Fruit fly (Drosophila melanogaster) whole organism, embryonic: ENCODE results near the gene CG33941.

ENCODE experiments used
- Aef1 ChIP-seq: fragments of 200-800 bp; sonication (Bioruptor generic); IDR thresholded peaks from 3 replicates; pipeline ENCODE4 v1.3.6; 2022; ENCODE audit warnings: missing biosample characterization, missing genetic modification characterization
- CG10366 ChIP-seq: fragments of 200-800 bp; sonication (Bioruptor generic); IDR thresholded peaks from 2 replicates; pipeline ENCODE4 v1.3.6; 2022; ENCODE audit warnings: missing biosample characterization, missing genetic modification characterization
- CG10654 ChIP-seq: fragments of 200-800 bp; sonication (Bioruptor generic); optimal IDR thresholded peaks from 2 replicates; lab custom pipeline; 2016; ENCODE audit warnings: missing biosample characterization, missing genetic modification characterization
- CG12071 ChIP-seq: fragments of 200-800 bp; sonication (Bioruptor generic); optimal IDR thresholded peaks from 3 replicates; lab custom pipeline; 2018; ENCODE audit warnings: missing biosample characterization, mild to moderate bottlenecking, missing genetic modification characterization
- CG13287 ChIP-seq: fragments of 200-800 bp; sonication (Bioruptor generic); IDR thresholded peaks from 2 replicates; pipeline ENCODE4 v1.3.6; 2022; ENCODE audit warnings: missing biosample characterization, missing genetic modification characterization; ENCODE audit not compliant: partially characterized antibody
- CG13296 ChIP-seq: fragments of 200-800 bp; sonication (Bioruptor generic); optimal IDR thresholded peaks from 3 replicates; lab custom pipeline; 2018; ENCODE audit warnings: missing biosample characterization, mild to moderate bottlenecking, missing genetic modification characterization
- CG15601 ChIP-seq: fragments of 200-800 bp; sonication (Bioruptor generic); optimal IDR thresholded peaks from 3 replicates; lab custom pipeline; 2019; ENCODE audit warnings: missing biosample characterization, mild to moderate bottlenecking, missing genetic modification characterization, moderate library complexity
- CG2199 ChIP-seq: fragments of 200-800 bp; sonication (Bioruptor generic); IDR thresholded peaks from 3 replicates; pipeline ENCODE4 v1.3.6; 2022; ENCODE audit warnings: missing biosample characterization, missing genetic modification characterization
- CG30020 ChIP-seq: fragments of 200-800 bp; optimal IDR thresholded peaks from 2 replicates; lab custom pipeline; 2019; ENCODE audit warnings: missing biosample characterization, mild to moderate bottlenecking, missing genetic modification characterization, moderate library complexity
- CG31365 ChIP-seq: fragments of 200-800 bp; sonication (Bioruptor generic); optimal IDR thresholded peaks from 2 replicates; lab custom pipeline; 2018; ENCODE audit warnings: missing biosample characterization, mild to moderate bottlenecking, missing genetic modification characterization
- CG33213 ChIP-seq: fragments of 200-800 bp; sonication (Bioruptor generic); optimal IDR thresholded peaks from 3 replicates; lab custom pipeline; 2016; ENCODE audit warnings: missing biosample characterization, missing genetic modification characterization
- CG3838 ChIP-seq: fragments of 200-800 bp; sonication (Bioruptor generic); optimal IDR thresholded peaks from 3 replicates; lab custom pipeline; 2016; ENCODE audit warnings: missing biosample characterization, missing genetic modification characterization
- CG4404 ChIP-seq: fragments of 200-800 bp; sonication (Bioruptor generic); IDR thresholded peaks from 2 replicates; pipeline ENCODE4 v1.3.6; 2022; ENCODE audit warnings: missing biosample characterization, missing genetic modification characterization
- CG6791 ChIP-seq: fragments of 200-800 bp; sonication (Bioruptor generic); IDR thresholded peaks from 3 replicates; pipeline ENCODE4 v1.3.6; 2022; ENCODE audit warnings: missing biosample characterization, missing genetic modification characterization; ENCODE audit not compliant: partially characterized antibody
- CG7372 ChIP-seq: fragments of 200-800 bp; sonication (Bioruptor generic); IDR thresholded peaks from 2 replicates; pipeline ENCODE4 v1.3.6; 2022; ENCODE audit warnings: missing biosample characterization, missing genetic modification characterization
- CG7745 ChIP-seq: fragments of 200-800 bp; sonication (Bioruptor generic); optimal IDR thresholded peaks from 2 replicates; lab custom pipeline; 2018; ENCODE audit warnings: missing biosample characterization, mild to moderate bottlenecking, missing genetic modification characterization, moderate library complexity
- CG8290 ChIP-seq, 3 experiments: fragments of 200-800 bp; sonication (Bioruptor generic); optimal IDR thresholded peaks; 2 replicates each; lab custom pipeline; 2016 to 2019; ENCODE audit warnings: missing biosample characterization in 3 of 3, missing genetic modification characterization in 3 of 3, mild to moderate bottlenecking in 2 of 3, moderate library complexity in 1 of 3
- Deaf1 ChIP-seq: fragments of 200-800 bp; optimal IDR thresholded peaks from 3 replicates; lab custom pipeline; 2019; ENCODE audit warnings: missing biosample characterization, mild to moderate bottlenecking, missing genetic modification characterization, moderate library complexity
- Dll ChIP-seq: fragments of 200-800 bp; sonication (Bioruptor generic); IDR thresholded peaks from 4 replicates; pipeline ENCODE4 v1.3.6; 2022; ENCODE audit warnings: missing biosample characterization, missing genetic modification characterization; ENCODE audit not compliant: partially characterized antibody
- ERR ChIP-seq: fragments of 200-800 bp; sonication (Bioruptor generic); optimal IDR thresholded peaks from 2 replicates; lab custom pipeline; 2016; ENCODE audit warnings: missing biosample characterization, missing genetic modification characterization
- Elba2 ChIP-seq: fragments of 200-800 bp; sonication (Bioruptor generic); optimal IDR thresholded peaks from 3 replicates; lab custom pipeline; 2016; ENCODE audit warnings: missing biosample characterization, missing genetic modification characterization
- Fer2 ChIP-seq: fragments of 200-800 bp; sonication (Bioruptor generic); optimal IDR thresholded peaks from 2 replicates; lab custom pipeline; 2018; ENCODE audit warnings: missing biosample characterization, mild to moderate bottlenecking, missing genetic modification characterization, moderate library complexity
- Hey ChIP-seq: fragments of 200-800 bp; sonication (Bioruptor generic); optimal IDR thresholded peaks from 3 replicates; lab custom pipeline; 2018; ENCODE audit warnings: missing biosample characterization, mild to moderate bottlenecking, missing genetic modification characterization
- MESR4 ChIP-seq: fragments of 200-800 bp; sonication (Bioruptor generic); optimal IDR thresholded peaks from 2 replicates; lab custom pipeline; 2018; ENCODE audit warnings: missing biosample characterization, mild to moderate bottlenecking, missing genetic modification characterization, moderate library complexity
- Med ChIP-seq: fragments of 200-800 bp; sonication (Bioruptor generic); peaks from one replicate; lab custom pipeline; 2016; ENCODE audit warnings: missing biosample characterization, missing genetic modification characterization, mild to moderate bottlenecking, inconsistent platforms, moderate library complexity
- Neu2 ChIP-seq: fragments of 200-800 bp; sonication (Bioruptor generic); optimal IDR thresholded peaks from 3 replicates; lab custom pipeline; 2016; ENCODE audit warnings: missing biosample characterization, missing genetic modification characterization, borderline replicate concordance
- Scr ChIP-seq: fragments of 200-800 bp; sonication (Bioruptor generic); IDR thresholded peaks from 2 replicates; pipeline ENCODE4 v1.3.6; 2022; ENCODE audit warnings: missing biosample characterization, missing genetic modification characterization; ENCODE audit not compliant: partially characterized antibody
- Sry-δ ChIP-seq: fragments of 200-800 bp; sonication (Bioruptor generic); optimal IDR thresholded peaks from 2 replicates; lab custom pipeline; 2016; ENCODE audit warnings: missing biosample characterization, missing genetic modification characterization
- amos ChIP-seq: fragments of 200-800 bp; sonication (Bioruptor generic); IDR thresholded peaks from 2 replicates; pipeline ENCODE4 v1.3.6; 2022; ENCODE audit warnings: missing biosample characterization, missing genetic modification characterization; ENCODE audit not compliant: partially characterized antibody
- ash1 ChIP-seq: fragments of 200-800 bp; sonication (Bioruptor generic); optimal IDR thresholded peaks from 2 replicates; lab custom pipeline; 2018; ENCODE audit warnings: missing biosample characterization, mild to moderate bottlenecking, missing genetic modification characterization
- bbx ChIP-seq: fragments of 200-800 bp; sonication (Bioruptor generic); IDR thresholded peaks from 2 replicates; pipeline ENCODE4 v1.3.6; 2022; ENCODE audit warnings: missing biosample characterization, missing genetic modification characterization; ENCODE audit not compliant: partially characterized antibody
- crc ChIP-seq: fragments of 200-800 bp; sonication (Bioruptor generic); optimal IDR thresholded peaks from 2 replicates; lab custom pipeline; 2016; ENCODE audit warnings: missing biosample characterization, missing genetic modification characterization
- cwo ChIP-seq: fragments of 200-800 bp; sonication (Bioruptor generic); optimal IDR thresholded peaks from 3 replicates; lab custom pipeline; 2017; ENCODE audit warnings: missing biosample characterization, missing genetic modification characterization, mild to moderate bottlenecking, moderate library complexity, missing genetic modification reagents
- ewg ChIP-seq: fragments of 200-800 bp; sonication (Bioruptor generic); optimal IDR thresholded peaks from 3 replicates; lab custom pipeline; 2017; ENCODE audit warnings: mild to moderate bottlenecking, missing biosample characterization, missing genetic modification reagents, missing genetic modification characterization
- gce ChIP-seq: fragments of 200-800 bp; sonication (Bioruptor generic); IDR thresholded peaks from 3 replicates; pipeline ENCODE4 v1.3.6; 2022; ENCODE audit warnings: missing biosample characterization, missing genetic modification characterization
- grn ChIP-seq: fragments of 200-800 bp; sonication (Bioruptor generic); optimal IDR thresholded peaks from 3 replicates; lab custom pipeline; 2017; ENCODE audit warnings: missing biosample characterization, missing genetic modification characterization
- hbn ChIP-seq: fragments of 200-800 bp; sonication (Bioruptor generic); IDR thresholded peaks from 2 replicates; pipeline ENCODE4 v1.3.6; 2022; ENCODE audit warnings: missing biosample characterization, missing genetic modification characterization; ENCODE audit not compliant: partially characterized antibody
- hth ChIP-seq: fragments of >200 bp; optimal IDR thresholded peaks from 2 replicates; lab custom pipeline; 2017; ENCODE audit warnings: inconsistent platforms
- inv ChIP-seq: fragments of 200-800 bp; sonication (Bioruptor generic); IDR thresholded peaks from 2 replicates; pipeline ENCODE4 v1.3.6; 2022; ENCODE audit warnings: missing biosample characterization, missing genetic modification characterization; ENCODE audit not compliant: partially characterized antibody
- lbe ChIP-seq: fragments of 200-800 bp; sonication (Bioruptor generic); optimal IDR thresholded peaks from 2 replicates; lab custom pipeline; 2016; ENCODE audit warnings: missing biosample characterization, mild to moderate bottlenecking, missing genetic modification characterization
- nerfin-1 ChIP-seq: fragments of 200-800 bp; sonication (Bioruptor generic); optimal IDR thresholded peaks from 3 replicates; lab custom pipeline; 2019; ENCODE audit warnings: missing biosample characterization, mild to moderate bottlenecking, missing genetic modification characterization, moderate library complexity
- p53 ChIP-seq: fragments of 200-800 bp; sonication (Bioruptor generic); optimal IDR thresholded peaks from 2 replicates; lab custom pipeline; 2016; ENCODE audit warnings: missing biosample characterization, missing genetic modification characterization
- row ChIP-seq: fragments of 200-800 bp; sonication (Bioruptor generic); IDR thresholded peaks from 3 replicates; pipeline ENCODE4 v1.3.6; 2022; ENCODE audit warnings: missing biosample characterization, missing genetic modification characterization
- run ChIP-seq: fragments of 200-800 bp; sonication (Bioruptor generic); optimal IDR thresholded peaks from 3 replicates; lab custom pipeline; 2018; ENCODE audit warnings: missing biosample characterization, mild to moderate bottlenecking, missing genetic modification characterization
- sens ChIP-seq: fragments of 200-800 bp; sonication (Bioruptor generic); peaks from one replicate; lab custom pipeline; 2016; ENCODE audit warnings: missing biosample characterization, missing genetic modification characterization
- stwl ChIP-seq: fragments of 200-800 bp; sonication (Bioruptor generic); optimal IDR thresholded peaks from 3 replicates; lab custom pipeline; 2018; ENCODE audit warnings: missing biosample characterization, mild to moderate bottlenecking, missing genetic modification characterization, moderate library complexity
- tap ChIP-seq: fragments of 200-800 bp; optimal IDR thresholded peaks from 3 replicates; lab custom pipeline; 2019; ENCODE audit warnings: missing biosample characterization, mild to moderate bottlenecking, missing genetic modification characterization, moderate library complexity
- ttk ChIP-seq: fragments of 200-800 bp; sonication (Bioruptor generic); IDR thresholded peaks from 2 replicates; pipeline ENCODE4 v2.1.2; 2022; ENCODE audit warnings: missing biosample characterization, missing genetic modification characterization
- tup ChIP-seq: fragments of 200-800 bp; sonication (Bioruptor generic); optimal IDR thresholded peaks from 2 replicates; lab custom pipeline; 2016; ENCODE audit warnings: missing biosample characterization, mild to moderate bottlenecking, missing genetic modification characterization, moderate library complexity
- vnd ChIP-seq: fragments of 200-800 bp; sonication (Bioruptor generic); IDR thresholded peaks from 3 replicates; pipeline ENCODE4 v1.3.6; 2022; ENCODE audit warnings: missing biosample characterization, missing genetic modification characterization; ENCODE audit not compliant: partially characterized antibody

Gene CG33941

DNA sequence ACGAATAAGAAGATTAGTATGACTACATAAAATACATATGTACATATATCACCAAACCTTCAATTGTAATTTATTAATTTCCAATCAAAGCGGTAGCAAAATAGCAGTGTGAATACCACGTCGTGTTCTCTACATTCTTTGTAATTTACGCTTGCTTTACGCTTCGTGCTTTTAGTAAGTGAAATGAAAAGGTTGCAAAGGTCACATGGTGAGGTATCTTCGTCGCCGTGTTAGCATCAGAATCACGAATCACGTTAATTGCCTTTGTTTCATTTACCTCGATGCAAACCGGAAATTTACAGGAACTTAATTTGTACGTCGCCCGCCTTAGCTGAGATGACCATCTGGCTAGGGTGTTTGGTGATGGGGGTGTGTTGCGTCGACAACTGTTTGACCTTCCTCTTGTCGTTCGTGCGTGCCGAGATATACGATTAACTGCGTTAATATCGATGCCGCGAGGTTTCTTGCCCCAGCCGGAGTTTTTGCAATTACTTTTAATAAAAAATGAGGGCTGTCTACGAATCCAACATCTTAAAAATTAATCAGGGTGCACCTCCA, 23.5 kb downstream of the CG33941 start (continued):
- peak; percentile 50 for TF ChIP-seq ash1 (GFP tag; lab: Kevin White, UChicago)
- TF ChIP-seq Dll (GFP tag; lab: Robert Waterston, UW): peak; percentile 62; the same call in 3 of the 4 replicates
- no peak for TF ChIP-seq lbe (GFP tag; lab: Kevin White, UChicago)
- TF ChIP-seq CG8290 (GFP tag; optimal IDR thresholded peaks at IDR 0.05; lab: Kevin White, UChicago): no peak
- TF ChIP-seq CG8290 (tag; optimal IDR thresholded peaks at IDR 0.05; lab: Kevin White, UChicago): peak in 1 of 2 experiments; percentile 22
- no peak for TF ChIP-seq amos (GFP tag; lab: Robert Waterston, UW)
- TF ChIP-seq CG31365 (tag; lab: Kevin White, UChicago): no peak
- no peak for TF ChIP-seq stwl (tag; lab: Kevin White, UChicago)
- TF ChIP-seq Deaf1 (tag; lab: Kevin White, UChicago): peak; percentile 14
- no peak for TF ChIP-seq CG30020 (tag; lab: Kevin White, UChicago)
- TF ChIP-seq sens: peak; percentile 66
- TF ChIP-seq Hey (tag; lab: Kevin White, UChicago): no peak
- no peak for TF ChIP-seq cwo (GFP tag; lab: Kevin White, UChicago)
- no peak for TF ChIP-seq CG33213
- TF ChIP-seq Aef1 (GFP tag; lab: Robert Waterston, UW): no peak
- no peak for TF ChIP-seq p53
- no peak for TF ChIP-seq CG3838
- TF ChIP-seq bbx: peak; percentile 59; the same call in 1 of the 2 replicates
- peak; percentile 10 for TF ChIP-seq CG7745
- peak; percentile 77 for TF ChIP-seq Med (GFP tag; lab: Kevin White, UChicago)
- TF ChIP-seq row (GFP tag; lab: Robert Waterston, UW): peak; percentile 32; the same call in 1 of the 3 replicates
- no peak for TF ChIP-seq hth (lab: Kevin White, UChicago)
- TF ChIP-seq CG10366 (GFP tag; lab: Robert Waterston, UW): no peak
- no peak for TF ChIP-seq CG4404 (GFP tag; lab: Robert Waterston, UW)
- TF ChIP-seq tup (GFP tag; lab: Kevin White, UChicago): no peak
- no peak for TF ChIP-seq CG13296
- no peak for TF ChIP-seq tap (tag; lab: Kevin White, UChicago)
- TF ChIP-seq hbn (GFP tag; lab: Robert Waterston, UW): no peak
- no peak for TF ChIP-seq CG7372
- peak; percentile 22; the same call in 1 of the 2 replicates for TF ChIP-seq CG13287 (GFP tag; lab: Robert Waterston, UW)
- 0 out of 2 replicates have a peak, but pooled peaks have one; percentile 25 for TF ChIP-seq inv (GFP tag; lab: Robert Waterston, UW)
- TF ChIP-seq grn (GFP tag; lab: Kevin White, UChicago): no peak
- no peak for TF ChIP-seq ERR (GFP tag; lab: Kevin White, UChicago)
- peak; percentile 42; the same call in 1 of the 3 replicates for TF ChIP-seq CG6791 (GFP tag; lab: Robert Waterston, UW)
- peak; percentile 39 for TF ChIP-seq nerfin-1
- TF ChIP-seq Sry-δ (GFP tag; lab: Kevin White, UChicago): peak; percentile 33
- no peak for TF ChIP-seq Fer2

DNA sequence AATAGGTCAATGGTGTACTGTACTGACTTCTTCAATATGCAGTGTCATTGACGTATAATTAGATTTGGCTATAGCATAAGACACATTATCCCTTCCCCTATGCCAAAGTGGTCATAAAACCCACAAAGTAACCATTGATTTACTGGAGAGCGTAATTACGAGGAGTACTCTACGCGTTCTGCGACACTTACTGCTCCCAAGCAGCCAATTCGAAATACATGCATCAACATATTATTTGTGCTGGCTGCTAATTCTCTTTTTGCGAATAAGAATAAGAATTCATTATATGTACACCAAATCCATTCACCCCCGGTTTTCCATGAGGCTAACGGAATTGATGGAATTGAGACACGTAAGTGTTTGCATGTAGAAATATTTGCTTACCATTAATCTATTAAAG, 25.3 kb downstream of the CG33941 start:
- no peak for TF ChIP-seq crc (GFP tag; lab: Kevin White, UChicago)
- TF ChIP-seq vnd (GFP tag; lab: Robert Waterston, UW): no peak
- TF ChIP-seq Neu2 (GFP tag; lab: Kevin White, UChicago): no peak
- TF ChIP-seq Elba2 (GFP tag; lab: Kevin White, UChicago): peak; percentile 83
- no peak for TF ChIP-seq CG15601 (tag; lab: Kevin White, UChicago)
- no peak for TF ChIP-seq Scr (GFP tag; lab: Robert Waterston, UW)
- TF ChIP-seq ttk: no peak
- TF ChIP-seq lbe (GFP tag; lab: Kevin White, UChicago): no peak
- TF ChIP-seq CG2199 (GFP tag; lab: Robert Waterston, UW): peak; percentile 57; the same call in 1 of the 3 replicates
- no peak for TF ChIP-seq CG12071 (GFP tag; lab: Kevin White, UChicago)
- no peak for TF ChIP-seq ewg (GFP tag; lab: Kevin White, UChicago)
- TF ChIP-seq CG10654 (GFP tag; lab: Kevin White, UChicago): no peak
- no peak for TF ChIP-seq gce (GFP tag; lab: Robert Waterston, UW)
- no peak for TF ChIP-seq MESR4 (GFP tag; lab: Kevin White, UChicago)
- TF ChIP-seq run: no peak
